Worm (Caenorhabditis elegans): Measurements from ENCODE around the gene nhr-164.

Gene nhr-164

ce11 chrV:15187083-15188057 lies 48.2 kb downstream of the nhr-164 start, which contains the start of the genes cyn-7 and bath-36:
TSS of gene cyn-7 (minus strand) at chrV:15187378.
TSS of gene bath-36 (plus strand) at chrV:15187888.
- TF ChIP-seq ceh-30 (tag; optimal IDR thresholded peaks at IDR 0.05): no peak
- TF ChIP-seq elt-2 (tag; optimal IDR thresholded peaks at IDR 0.05): peak; percentile 27
- TF ChIP-seq unc-42 (tag; optimal IDR thresholded peaks at IDR 0.05): peak; percentile 29
- no peak for TF ChIP-seq ceh-24 (tag; optimal IDR thresholded peaks at IDR 0.05)
- peak; percentile 36 for TF ChIP-seq ceh-31 (tag; optimal IDR thresholded peaks at IDR 0.05)
- TF ChIP-seq ets-4 (tag; optimal IDR thresholded peaks at IDR 0.05): peak; percentile 13
- peak; percentile 48 for TF ChIP-seq ceh-18 (tag; optimal IDR thresholded peaks at IDR 0.05)
- TF ChIP-seq ceh-34 (tag; optimal IDR thresholded peaks at IDR 0.05): peak; percentile 13
- TF ChIP-seq tbx-2 (tag; optimal IDR thresholded peaks at IDR 0.05): peak; percentile 39
- TF ChIP-seq lim-6 (tag; optimal IDR thresholded peaks at IDR 0.05): no peak
- peak; percentile 1 for TF ChIP-seq unc-55 (GFP tag; optimal IDR thresholded peaks at IDR 0.05)
- peak; percentile 46 for TF ChIP-seq nfya-1 (tag; optimal IDR thresholded peaks at IDR 0.05)

ce11 chrV:15186259-15186927 lies 49.2 kb downstream of the nhr-164 start, which contains the start of gene Y75B12B.3:
TSS of gene Y75B12B.3 (minus strand) at chrV:15186279.
- no peak for TF ChIP-seq ceh-14 (tag; optimal IDR thresholded peaks at IDR 0.05)
- TF ChIP-seq tbx-7 (tag; optimal IDR thresholded peaks at IDR 0.05): no peak
- no peak for TF ChIP-seq hlh-30 (tag; optimal IDR thresholded peaks at IDR 0.05; ENCODE audit: insufficient read depth)
- no peak for TF ChIP-seq ceh-48 (tag; optimal IDR thresholded peaks at IDR 0.05)
- no peak for TF ChIP-seq ahr-1 (tag; optimal IDR thresholded peaks at IDR 0.05)
- TF ChIP-seq nhr-232 (tag; optimal IDR thresholded peaks at IDR 0.05): no peak

ce11 chrV:15184097-15185040 lies 51.2 kb downstream of the nhr-164 start, which contains the start of gene Y75B12B.1:
TSS of gene Y75B12B.1 (plus strand) at chrV:15184699.
- TF ChIP-seq rnt-1 (tag; optimal IDR thresholded peaks at IDR 0.05): no peak

Data from whole organism, late embryonic.